Fruit fly (Drosophila melanogaster) whole organism, embryonic: ENCODE results near the gene CG5592.
A peak's percentile ranks its signal among the peaks of the same experiment; 100 is the strongest.

ENCODE experiments used
- Antp ChIP-seq: fragments of 200-800 bp; sonication (Bioruptor generic); optimal IDR thresholded peaks from 3 replicates; lab custom pipeline; 2016; ENCODE audit warnings: missing biosample characterization, missing genetic modification characterization
- C15 ChIP-seq: fragments of 200-800 bp; sonication (Bioruptor generic); IDR thresholded peaks from 3 replicates; pipeline ENCODE4 v1.3.6; 2022; ENCODE audit warnings: missing biosample characterization, missing genetic modification characterization
- CG10147 ChIP-seq: fragments of 200-800 bp; sonication (Bioruptor generic); optimal IDR thresholded peaks from 2 replicates; lab custom pipeline; 2019; ENCODE audit warnings: missing biosample characterization, mild to moderate bottlenecking, missing genetic modification characterization, moderate library complexity
- CG13296 ChIP-seq: fragments of 200-800 bp; sonication (Bioruptor generic); optimal IDR thresholded peaks from 3 replicates; lab custom pipeline; 2018; ENCODE audit warnings: missing biosample characterization, mild to moderate bottlenecking, missing genetic modification characterization
- CG13894 ChIP-seq: fragments of 200-800 bp; sonication (Bioruptor generic); optimal IDR thresholded peaks from 3 replicates; lab custom pipeline; 2018; ENCODE audit warnings: missing biosample characterization, mild to moderate bottlenecking, missing genetic modification characterization, moderate library complexity
- CG14710 ChIP-seq: fragments of 200-800 bp; sonication (Bioruptor generic); optimal IDR thresholded peaks from 3 replicates; lab custom pipeline; 2019; ENCODE audit warnings: missing biosample characterization, mild to moderate bottlenecking, missing genetic modification characterization, moderate library complexity
- CG14860 ChIP-seq: fragments of 200-800 bp; sonication (Bioruptor generic); IDR thresholded peaks from 3 replicates; pipeline ENCODE4 v1.3.6; 2022; ENCODE audit warnings: missing biosample characterization, missing genetic modification characterization; ENCODE audit not compliant: partially characterized antibody
- CG14965 ChIP-seq: fragments of 200-800 bp; sonication (Bioruptor generic); optimal IDR thresholded peaks from 2 replicates; lab custom pipeline; 2016; ENCODE audit warnings: missing biosample characterization, missing genetic modification characterization, borderline replicate concordance
- CG2129 ChIP-seq: fragments of 200-800 bp; sonication (Bioruptor generic); IDR thresholded peaks from 2 replicates; pipeline ENCODE4 v1.3.6; 2022; ENCODE audit warnings: missing biosample characterization, missing genetic modification characterization; ENCODE audit not compliant: partially characterized antibody
- CG2202 ChIP-seq: fragments of 200-800 bp; sonication (Bioruptor generic); optimal IDR thresholded peaks from 2 replicates; lab custom pipeline; 2018; ENCODE audit warnings: missing biosample characterization, mild to moderate bottlenecking, missing genetic modification characterization
- CG2875 ChIP-seq: fragments of 200-800 bp; sonication (Bioruptor generic); optimal IDR thresholded peaks from 2 replicates; lab custom pipeline; 2017; ENCODE audit warnings: missing biosample characterization, mild to moderate bottlenecking, missing genetic modification characterization, missing genetic modification reagents
- CG3281 ChIP-seq: fragments of 200-800 bp; sonication (Bioruptor generic); optimal IDR thresholded peaks from 3 replicates; lab custom pipeline; 2017; ENCODE audit warnings: missing biosample characterization, mild to moderate bottlenecking, missing genetic modification characterization
- CG3407 ChIP-seq: fragments of 200-800 bp; sonication (Bioruptor generic); optimal IDR thresholded peaks from 2 replicates; lab custom pipeline; 2018; ENCODE audit warnings: missing biosample characterization, mild to moderate bottlenecking, missing genetic modification characterization
- CG4360 ChIP-seq: fragments of 200-800 bp; sonication (Bioruptor generic); IDR thresholded peaks from 2 replicates; pipeline ENCODE4 v1.3.6; 2022; ENCODE audit warnings: missing biosample characterization, missing genetic modification characterization
- CG4617 ChIP-seq: fragments of 200-800 bp; sonication (Bioruptor generic); optimal IDR thresholded peaks from 3 replicates; lab custom pipeline; 2016; ENCODE audit warnings: missing biosample characterization, missing genetic modification characterization, borderline replicate concordance
- CG4707 ChIP-seq: fragments of 200-800 bp; sonication (Bioruptor generic); optimal IDR thresholded peaks from 2 replicates; lab custom pipeline; 2018; ENCODE audit warnings: missing biosample characterization, mild to moderate bottlenecking, missing genetic modification characterization, moderate library complexity
- CG8478 ChIP-seq: fragments of >200 bp; optimal IDR thresholded peaks from 2 replicates; lab custom pipeline; 2018
- CG9876 ChIP-seq: fragments of 200-800 bp; sonication (Bioruptor generic); optimal IDR thresholded peaks from 2 replicates; lab custom pipeline; 2016; ENCODE audit warnings: missing biosample characterization, missing genetic modification characterization
- CTCF ChIP-seq: fragments of 200-800 bp; sonication (Bioruptor generic); optimal IDR thresholded peaks from 2 replicates; lab custom pipeline; 2017; ENCODE audit warnings: missing biosample characterization, mild to moderate bottlenecking, missing genetic modification characterization, moderate library complexity
- D19B ChIP-seq: fragments of 200-800 bp; sonication (Bioruptor generic); optimal IDR thresholded peaks from 2 replicates; lab custom pipeline; 2017; ENCODE audit warnings: missing biosample characterization, mild to moderate bottlenecking, missing genetic modification characterization
- ERR ChIP-seq: fragments of 200-800 bp; sonication (Bioruptor generic); optimal IDR thresholded peaks from 2 replicates; lab custom pipeline; 2016; ENCODE audit warnings: missing biosample characterization, missing genetic modification characterization
- Elba2 ChIP-seq: fragments of 200-800 bp; sonication (Bioruptor generic); optimal IDR thresholded peaks from 3 replicates; lab custom pipeline; 2016; ENCODE audit warnings: missing biosample characterization, missing genetic modification characterization
- Fer3 ChIP-seq: fragments of 200-800 bp; sonication (Bioruptor generic); optimal IDR thresholded peaks from 2 replicates; lab custom pipeline; 2018; ENCODE audit warnings: missing biosample characterization, mild to moderate bottlenecking, missing genetic modification characterization, moderate library complexity
- H2.0 ChIP-seq: fragments of 200-800 bp; sonication (Bioruptor generic); IDR thresholded peaks from 2 replicates; pipeline ENCODE4 v1.3.6; 2022; ENCODE audit warnings: missing biosample characterization, missing genetic modification characterization
- Hey ChIP-seq: fragments of 200-800 bp; sonication (Bioruptor generic); optimal IDR thresholded peaks from 3 replicates; lab custom pipeline; 2018; ENCODE audit warnings: missing biosample characterization, mild to moderate bottlenecking, missing genetic modification characterization
- Hmr ChIP-seq: fragments of 200-800 bp; sonication (Bioruptor generic); optimal IDR thresholded peaks from 3 replicates; lab custom pipeline; 2017; ENCODE audit warnings: mild to moderate bottlenecking, missing biosample characterization, missing genetic modification reagents, missing genetic modification characterization
- MTF-1 ChIP-seq: fragments of 200-800 bp; sonication (Bioruptor generic); optimal IDR thresholded peaks from 2 replicates; lab custom pipeline; 2018; ENCODE audit warnings: missing biosample characterization, mild to moderate bottlenecking, missing genetic modification characterization, borderline replicate concordance
- Scr ChIP-seq: fragments of 200-800 bp; sonication (Bioruptor generic); IDR thresholded peaks from 2 replicates; pipeline ENCODE4 v1.3.6; 2022; ENCODE audit warnings: missing biosample characterization, missing genetic modification characterization; ENCODE audit not compliant: partially characterized antibody
- Six4 ChIP-seq: fragments of 200-800 bp; sonication (Bioruptor generic); optimal IDR thresholded peaks from 2 replicates; lab custom pipeline; 2016; ENCODE audit warnings: missing biosample characterization, missing genetic modification characterization
- Sry-δ ChIP-seq: fragments of 200-800 bp; sonication (Bioruptor generic); optimal IDR thresholded peaks from 2 replicates; lab custom pipeline; 2016; ENCODE audit warnings: missing biosample characterization, missing genetic modification characterization
- Trl ChIP-seq, 3 experiments: fragments of >200 bp in 2 of 3; fragments of 200-800 bp in 1 of 3; sonication (Bioruptor generic) in 1 of 3; optimal IDR thresholded peaks; 2 replicates in 1 of 3; 3 replicates in 2 of 3; lab custom pipeline; 2016 to 2017; ENCODE audit warnings: missing biosample characterization in 1 of 3, missing genetic modification characterization in 1 of 3
- YL-1 ChIP-seq: fragments of 200-800 bp; sonication (Bioruptor generic); optimal IDR thresholded peaks from 3 replicates; lab custom pipeline; 2017; ENCODE audit warnings: missing biosample characterization, mild to moderate bottlenecking, missing genetic modification characterization
- bigmax ChIP-seq: fragments of 200-800 bp; sonication (Bioruptor generic); optimal IDR thresholded peaks from 2 replicates; lab custom pipeline; 2018; ENCODE audit warnings: missing biosample characterization, mild to moderate bottlenecking, missing genetic modification characterization
- bowl ChIP-seq: fragments of 200-800 bp; sonication (Bioruptor generic); IDR thresholded peaks from 2 replicates; pipeline ENCODE4 v1.3.6; 2022; ENCODE audit warnings: missing biosample characterization, missing genetic modification characterization
- croc ChIP-seq: fragments of 200-800 bp; sonication (Bioruptor generic); conservative IDR thresholded peaks from 3 replicates; pipeline ENCODE4 v1.3.6; 2022; ENCODE audit warnings: missing biosample characterization, missing genetic modification characterization
- danr ChIP-seq: fragments of 200-800 bp; sonication (Bioruptor generic); IDR thresholded peaks from 2 replicates; pipeline ENCODE4 v1.3.6; 2022; ENCODE audit warnings: missing biosample characterization, missing genetic modification characterization
- grau ChIP-seq: fragments of 200-800 bp; optimal IDR thresholded peaks from 3 replicates; lab custom pipeline; 2019; ENCODE audit warnings: missing biosample characterization, mild to moderate bottlenecking, missing genetic modification characterization, moderate library complexity
- insv ChIP-seq, 2 experiments: fragments of 200-800 bp; sonication (Bioruptor generic); optimal IDR thresholded peaks; 3 replicates each; lab custom pipeline; 2016 to 2018; ENCODE audit warnings: missing biosample characterization in 2 of 2, missing genetic modification characterization in 2 of 2
- knrl ChIP-seq: fragments of 200-800 bp; sonication (Bioruptor generic); IDR thresholded peaks from 3 replicates; pipeline ENCODE4 v1.3.6; 2022; ENCODE audit warnings: missing biosample characterization, missing genetic modification characterization; ENCODE audit not compliant: partially characterized antibody
- lov ChIP-seq, 2 experiments: fragments of 200-800 bp in 1 of 2; fragments of >200 bp in 1 of 2; sonication (Bioruptor generic) in 1 of 2; IDR thresholded peaks in 1 of 2; optimal IDR thresholded peaks in 1 of 2; 2 replicates in 1 of 2; 3 replicates in 1 of 2; pipeline versions ENCODE4 v1.3.6 to Lab custom; 2017 to 2022; ENCODE audit warnings: missing biosample characterization in 1 of 2, missing genetic modification characterization in 1 of 2
- nmo ChIP-seq: fragments of 200-800 bp; sonication (Bioruptor generic); optimal IDR thresholded peaks from 2 replicates; lab custom pipeline; 2018; ENCODE audit warnings: missing biosample characterization, mild to moderate bottlenecking, missing genetic modification characterization, moderate library complexity
- oc ChIP-seq: fragments of 200-800 bp; sonication (Bioruptor generic); optimal IDR thresholded peaks from 2 replicates; lab custom pipeline; 2018; ENCODE audit warnings: missing biosample characterization, mild to moderate bottlenecking, missing genetic modification characterization, moderate library complexity
- p53 ChIP-seq: fragments of 200-800 bp; sonication (Bioruptor generic); optimal IDR thresholded peaks from 2 replicates; lab custom pipeline; 2016; ENCODE audit warnings: missing biosample characterization, missing genetic modification characterization
- prd ChIP-seq, 3 experiments: fragments of >200 bp in 2 of 3; fragments of 200-800 bp in 1 of 3; sonication (Bioruptor generic) in 1 of 3; optimal IDR thresholded peaks in 2 of 3; IDR thresholded peaks in 1 of 3; 2 replicates in 2 of 3; 3 replicates in 1 of 3; pipeline versions ENCODE4 v1.3.6 to Lab custom; 2017 to 2022; ENCODE audit warnings: missing biosample characterization in 1 of 3, missing genetic modification characterization in 1 of 3
- salm ChIP-seq: fragments of 200-800 bp; sonication (Bioruptor generic); optimal IDR thresholded peaks from 2 replicates; lab custom pipeline; 2018; ENCODE audit warnings: missing biosample characterization, mild to moderate bottlenecking, missing genetic modification characterization
- seq ChIP-seq: fragments of 200-800 bp; sonication (Bioruptor generic); IDR thresholded peaks from 2 replicates; pipeline ENCODE4 v1.3.6; 2022; ENCODE audit warnings: missing biosample characterization, missing genetic modification characterization
- sima ChIP-seq: fragments of 200-800 bp; sonication (Bioruptor generic); optimal IDR thresholded peaks from 2 replicates; lab custom pipeline; 2016; ENCODE audit warnings: missing biosample characterization, missing genetic modification characterization
- tup ChIP-seq: fragments of 200-800 bp; sonication (Bioruptor generic); optimal IDR thresholded peaks from 2 replicates; lab custom pipeline; 2016; ENCODE audit warnings: missing biosample characterization, mild to moderate bottlenecking, missing genetic modification characterization, moderate library complexity
- zf30C ChIP-seq: fragments of 200-800 bp; sonication (Bioruptor generic); optimal IDR thresholded peaks from 3 replicates; lab custom pipeline; 2018; ENCODE audit warnings: missing biosample characterization, mild to moderate bottlenecking, missing genetic modification characterization
- zfh2 ChIP-seq: fragments of 200-800 bp; sonication (Bioruptor generic); optimal IDR thresholded peaks from 2 replicates; lab custom pipeline; 2016; ENCODE audit warnings: missing biosample characterization, missing genetic modification characterization

Gene CG5592

dm6 chr3L:5897228-5897688 lies at the start of gene CG5592, which contains the start of gene PolE2:
Gene CG5592 (plus strand): TSS chr3L:5897638.
Gene PolE2 (minus strand): TSS chr3L:5897435.
- TF ChIP-seq CG10147 (GFP tag; lab: Kevin White, UChicago) (no peak), CG8478 (no peak), p53 (GFP tag; lab: Kevin White, UChicago) (no peak), C15 (GFP tag; lab: Robert Waterston, UW) (no peak), YL-1 (GFP tag; lab: Kevin White, UChicago) (no peak), CG4360 (GFP tag; lab: Robert Waterston, UW) (no peak), bigmax (GFP tag; lab: Kevin White, UChicago) (no peak), sima (GFP tag; lab: Kevin White, UChicago) (no peak), prd (optimal IDR thresholded peaks at IDR 0.05; lab: Kevin White, UChicago) (no peak), prd (GFP tag; IDR thresholded peaks at IDR 0.05; lab: Robert Waterston, UW) (no peak), CG3281 (no peak), Hmr (GFP tag; lab: Kevin White, UChicago) (no peak), insv (GFP tag; optimal IDR thresholded peaks at IDR 0.05; lab: Kevin White, UChicago) (no peak), grau (tag; lab: Kevin White, UChicago) (no peak), lov (optimal IDR thresholded peaks at IDR 0.05; lab: Kevin White, UChicago) (no peak), lov (GFP tag; IDR thresholded peaks at IDR 0.05; lab: Robert Waterston, UW) (no peak), Antp (GFP tag; lab: Kevin White, UChicago) (no peak), zf30C (GFP tag; lab: Kevin White, UChicago) (no peak), CG14710 (peak; percentile 14), CG4707 (no peak), D19B (GFP tag; lab: Kevin White, UChicago) (no peak), seq (GFP tag; lab: Robert Waterston, UW) (no peak), Fer3 (no peak), CG13894 (tag; lab: Kevin White, UChicago) (no peak), CG2875 (GFP tag; lab: Kevin White, UChicago) (no peak), CTCF (GFP tag; lab: Kevin White, UChicago) (no peak), zfh2 (no peak), H2.0 (GFP tag; lab: Robert Waterston, UW) (no peak), CG14860 (GFP tag; lab: Robert Waterston, UW) (no peak), Six4 (no peak), CG4617 (GFP tag; lab: Kevin White, UChicago) (no peak), salm (tag; lab: Kevin White, UChicago) (no peak), Trl (optimal IDR thresholded peaks at IDR 0.05; lab: Kevin White, UChicago) (no peak), Trl (GFP tag; optimal IDR thresholded peaks at IDR 0.05; lab: Kevin White, UChicago) (no peak), ERR (GFP tag; lab: Kevin White, UChicago) (no peak), nmo (GFP tag; lab: Kevin White, UChicago) (no peak), Elba2 (no peak), Scr (GFP tag; lab: Robert Waterston, UW) (peak; percentile 40), oc (tag; lab: Kevin White, UChicago) (no peak), CG2202 (tag; lab: Kevin White, UChicago) (no peak), MTF-1 (GFP tag; lab: Kevin White, UChicago) (no peak), croc (GFP tag; lab: Robert Waterston, UW) (no peak), tup (no peak), knrl (GFP tag; lab: Robert Waterston, UW) (no peak), CG3407 (GFP tag; lab: Kevin White, UChicago) (no peak), CG2129 (GFP tag; lab: Robert Waterston, UW) (no peak), CG13296 (GFP tag; lab: Kevin White, UChicago) (no peak), CG9876 (GFP tag; lab: Kevin White, UChicago) (no peak), Sry-δ (GFP tag; lab: Kevin White, UChicago) (peak; percentile 87), Hey (tag; lab: Kevin White, UChicago) (no peak), danr (GFP tag; lab: Robert Waterston, UW) (no peak), bowl (GFP tag; lab: Robert Waterston, UW) (no peak), CG14965 (GFP tag; lab: Kevin White, UChicago) (no peak)
